Worm (Caenorhabditis elegans) whole organism, mixed stage, embryonic: ENCODE data around the gene fbxb-41.

Experiments
- ces-1 ChIP-seq: fragments of 150-350 bp; optimal IDR thresholded peaks from 2 replicates; lab custom pipeline; 2014; ENCODE audit warnings: missing biosample characterization, missing genetic modification reagents, missing genetic modification characterization
- elt-1 ChIP-seq: sonication (generic microtip); optimal IDR thresholded peaks from 2 replicates; lab custom pipeline; 2017; ENCODE audit warnings: missing genetic modification characterization, mild to moderate bottlenecking, missing compliant biosample characterization, antibody characterized with exemption, moderate library complexity, borderline replicate concordance; ENCODE audit not compliant: insufficient read depth
- elt-3 ChIP-seq: fragments of 150-350 bp; optimal IDR thresholded peaks from 2 replicates; lab custom pipeline; 2014; ENCODE audit warnings: missing biosample characterization, missing genetic modification characterization
- nhr-237 ChIP-seq: fragments of 150-350 bp; optimal IDR thresholded peaks from 2 replicates; lab custom pipeline; 2014; ENCODE audit warnings: missing biosample characterization, missing genetic modification characterization
- snpc-4 ChIP-seq: fragments of 150-350 bp; optimal IDR thresholded peaks from 2 replicates; lab custom pipeline; 2014; ENCODE audit warnings: missing biosample characterization, missing genetic modification characterization

DNA sequence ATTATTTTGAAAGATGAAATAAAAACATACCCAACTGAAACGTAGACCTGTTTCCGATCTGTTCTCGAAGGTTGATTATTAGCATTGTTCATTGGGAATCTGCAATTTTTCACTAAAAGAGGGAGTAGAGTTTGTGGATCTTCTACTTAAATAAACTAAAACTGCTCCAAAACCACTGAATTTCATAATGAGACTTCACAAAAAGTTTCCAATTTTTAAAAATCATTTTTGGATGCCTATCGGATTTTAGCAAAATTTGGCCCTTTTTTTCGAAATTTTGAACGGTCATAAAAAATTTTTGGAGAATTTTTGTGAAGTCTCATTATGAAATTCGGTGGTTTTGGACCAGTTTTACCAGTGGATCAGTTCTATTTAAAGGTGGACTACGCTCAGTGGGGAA, 24.8 kb upstream of the fbxb-41 start, which contains the start of gene K02E7.10:
- TF ChIP-seq elt-1 (tag; lab: Kevin White, UChicago) (no peak), elt-3 (tag; lab: Kevin White, UChicago) (no peak), ces-1 (GFP tag; lab: Kevin White, UChicago) (no peak), nhr-237 (tag; lab: Kevin White, UChicago) (no peak), snpc-4 (tag; lab: Kevin White, UChicago) (no peak)
